Worm (Caenorhabditis elegans): ENCODE results near the gene F54C9.9.
A peak's percentile ranks its signal among the peaks of the same experiment; 100 is the strongest.

The F54C9.9 gene

DNA sequence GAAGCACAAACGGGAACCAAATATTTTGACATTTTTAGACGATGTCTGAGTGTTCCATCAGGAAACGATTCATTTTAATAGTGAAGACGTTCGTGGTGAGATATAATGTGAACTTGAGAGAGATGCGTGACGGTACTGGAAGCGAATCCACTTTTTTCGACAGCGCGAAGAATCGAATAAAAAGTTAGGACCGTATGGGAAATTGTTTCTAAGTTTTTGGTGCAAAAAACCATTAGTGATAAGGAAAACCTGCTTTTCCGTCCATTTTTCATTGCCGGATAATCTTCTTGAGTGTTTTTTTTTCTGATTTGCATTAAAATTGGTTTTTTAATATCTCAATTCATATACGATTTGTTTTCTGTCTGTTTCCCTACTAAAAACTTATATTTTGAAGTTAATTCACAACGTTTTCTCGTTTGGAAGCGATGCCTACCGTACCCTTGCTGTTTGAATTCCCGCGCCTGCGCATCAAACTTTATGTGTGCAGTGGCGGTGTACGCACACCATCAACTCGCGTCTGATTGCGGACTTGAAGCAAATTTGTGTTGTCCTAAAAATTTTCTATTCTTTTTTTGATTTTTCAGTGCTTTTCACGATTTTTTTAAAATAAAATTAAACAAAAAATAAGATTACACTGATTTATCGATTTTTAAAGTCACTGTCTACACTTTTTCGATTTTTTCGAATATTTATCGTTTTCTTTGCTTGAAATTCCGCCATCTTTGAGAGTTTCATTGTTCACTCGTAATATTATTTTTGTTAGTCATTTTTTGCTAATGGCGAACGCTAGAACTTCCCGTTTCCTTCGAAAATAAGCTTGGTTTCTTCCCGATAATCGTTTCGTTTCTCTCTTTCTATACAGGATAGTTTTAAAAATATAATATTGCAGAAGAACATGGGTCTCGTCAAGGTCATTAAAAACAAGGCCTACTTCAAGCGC lies 8.5 kb upstream of the F54C9.9 start, which contains the start of the genes col-38 and rpl-5 (continued):
- no peak for TF ChIP-seq C17E4.6 (GFP tag; IDR thresholded peaks at IDR 0.05)
- no peak for TF ChIP-seq mes-4 (tag; optimal IDR thresholded peaks at IDR 0.05)
- TF ChIP-seq lsy-27 (tag; optimal IDR thresholded peaks at IDR 0.05; ENCODE audit: borderline replicate concordance, insufficient read depth): no peak
- no peak for TF ChIP-seq T26A5.8 (tag; optimal IDR thresholded peaks at IDR 0.05)
- TF ChIP-seq ceh-91 (GFP tag; IDR thresholded peaks at IDR 0.05): peak; percentile 72
- no peak for TF ChIP-seq ets-4 (GFP tag; optimal IDR thresholded peaks at IDR 0.05)
- no peak for TF ChIP-seq hlh-12 (tag; optimal IDR thresholded peaks at IDR 0.05)
- no peak for TF ChIP-seq nhr-120 (GFP tag; IDR thresholded peaks at IDR 0.05)
- TF ChIP-seq ZK185.1 (tag; optimal IDR thresholded peaks at IDR 0.05; ENCODE audit: poor library complexity, severe bottlenecking): peak; percentile 58
- TF ChIP-seq egrh-3 (GFP tag; IDR thresholded peaks at IDR 0.05): no peak
- TF ChIP-seq lin-35 (GFP tag; optimal IDR thresholded peaks at IDR 0.05): peak; percentile 67 to 91 (median 74)
- TF ChIP-seq ztf-28 (GFP tag; IDR thresholded peaks at IDR 0.05): 0 out of 2 replicates have a peak, but pooled peaks have one; percentile 36
- TF ChIP-seq F33H1.4 (GFP tag; IDR thresholded peaks at IDR 0.05): peak; percentile 79
- no peak for TF ChIP-seq Y56A3A.18 (GFP tag; IDR thresholded peaks at IDR 0.05)
- TF ChIP-seq Y95B8A.8 (GFP tag; IDR thresholded peaks at IDR 0.05): 0 out of 2 replicates have a peak, but pooled peaks have one; percentile 64
- TF ChIP-seq Y67H2A.10 (GFP tag; conservative IDR thresholded peaks at IDR 0.05): no peak
- TF ChIP-seq rpc-1 (optimal IDR thresholded peaks at IDR 0.05): no peak
- TF ChIP-seq rpc-1 (tag; optimal IDR thresholded peaks at IDR 0.05): no peak
- TF ChIP-seq nfya-1 (tag; optimal IDR thresholded peaks at IDR 0.05; ENCODE audit: borderline replicate concordance, insufficient read depth): no peak
- no peak for TF ChIP-seq T07F8.4 (tag; optimal IDR thresholded peaks at IDR 0.05)
- TF ChIP-seq snpc-1.1 (tag; optimal IDR thresholded peaks at IDR 0.05; ENCODE audit: insufficient read depth): peak; percentile 69
- peak; percentile 69; the same call in 1 of the 2 replicates for TF ChIP-seq rcor-1 (GFP tag; IDR thresholded peaks at IDR 0.05)
- no peak for TF ChIP-seq ama-1 (optimal IDR thresholded peaks at IDR 0.05)
- peak in 1 of 2 experiments; percentile 26 for TF ChIP-seq ama-1 (GFP tag; optimal IDR thresholded peaks at IDR 0.05)
- peak; percentile 43 for TF ChIP-seq xnd-1 (tag; optimal IDR thresholded peaks at IDR 0.05)
- peak; percentile 30 for TF ChIP-seq madf-10 (tag; optimal IDR thresholded peaks at IDR 0.05)
- peak; percentile 52 for TF ChIP-seq nhr-80 (tag; optimal IDR thresholded peaks at IDR 0.05)
- TF ChIP-seq lag-1 (GFP tag; IDR thresholded peaks at IDR 0.05): no peak
- TF ChIP-seq B0336.3 (GFP tag; IDR thresholded peaks at IDR 0.05): peak; percentile 65
- peak; percentile 83 for TF ChIP-seq pbrm-1 (GFP tag; IDR thresholded peaks at IDR 0.05)
- TF ChIP-seq ceh-27 (GFP tag; optimal IDR thresholded peaks at IDR 0.05): peak; percentile 83
- peak; percentile 29 for TF ChIP-seq ztf-26 (tag; optimal IDR thresholded peaks at IDR 0.05)
- no peak for TF ChIP-seq tbx-9 (tag; optimal IDR thresholded peaks at IDR 0.05; ENCODE audit: borderline replicate concordance)
- no peak for TF ChIP-seq attf-6 (GFP tag; IDR thresholded peaks at IDR 0.05)
- no peak for TF ChIP-seq gei-17 (GFP tag; optimal IDR thresholded peaks at IDR 0.05)
- TF ChIP-seq die-1 (tag; optimal IDR thresholded peaks at IDR 0.05): no peak
- no peak for TF ChIP-seq mel-28 (tag; optimal IDR thresholded peaks at IDR 0.05; ENCODE audit: borderline replicate concordance)
- TF ChIP-seq attf-5 (GFP tag; optimal IDR thresholded peaks at IDR 0.05): peak; percentile 94
- TF ChIP-seq ccch-3 (GFP tag; optimal IDR thresholded peaks at IDR 0.05): no peak
- TF ChIP-seq egl-44 (GFP tag; IDR thresholded peaks at IDR 0.05): no peak
- peak; percentile 86 for TF ChIP-seq lsl-1 (GFP tag; optimal IDR thresholded peaks at IDR 0.05)
- TF ChIP-seq lir-1 (GFP tag; conservative IDR thresholded peaks at IDR 0.05): no peak
- TF ChIP-seq madf-3 (GFP tag; IDR thresholded peaks at IDR 0.05): peak; percentile 39; the same call in 1 of the 2 replicates
- TF ChIP-seq mcd-1 (GFP tag; IDR thresholded peaks at IDR 0.05): peak; percentile 90
- peak; percentile 57 for TF ChIP-seq pha-4 (tag; optimal IDR thresholded peaks at IDR 0.05)
- TF ChIP-seq ekl-4 (GFP tag; IDR thresholded peaks at IDR 0.05): peak; percentile 81
- no peak for TF ChIP-seq akir-1 (GFP tag; optimal IDR thresholded peaks at IDR 0.05)
